Worm (Caenorhabditis elegans) whole organism, L3 larva: Measurements from ENCODE around the gene BE10.3.

Source experiments
- lin-15B ChIP-seq: fragments of 150-350 bp; optimal IDR thresholded peaks from 2 replicates; lab custom pipeline; 2014; ENCODE audit warnings: missing biosample characterization, missing genetic modification characterization
- nhr-77 ChIP-seq: fragments of 150-350 bp; optimal IDR thresholded peaks from 2 replicates; lab custom pipeline; 2014; ENCODE audit warnings: missing biosample characterization, missing genetic modification characterization
- unc-39 ChIP-seq: sonication (generic microtip); optimal IDR thresholded peaks from 4 replicates; lab custom pipeline; 2017; ENCODE audit warnings: missing biosample characterization, missing genetic modification characterization
- unc-62 ChIP-seq: fragments of 150-350 bp; sonication (generic microtip); optimal IDR thresholded peaks from 4 replicates; lab custom pipeline; 2014; ENCODE audit warnings: missing biosample characterization, missing genetic modification reagents, missing genetic modification characterization

DNA sequence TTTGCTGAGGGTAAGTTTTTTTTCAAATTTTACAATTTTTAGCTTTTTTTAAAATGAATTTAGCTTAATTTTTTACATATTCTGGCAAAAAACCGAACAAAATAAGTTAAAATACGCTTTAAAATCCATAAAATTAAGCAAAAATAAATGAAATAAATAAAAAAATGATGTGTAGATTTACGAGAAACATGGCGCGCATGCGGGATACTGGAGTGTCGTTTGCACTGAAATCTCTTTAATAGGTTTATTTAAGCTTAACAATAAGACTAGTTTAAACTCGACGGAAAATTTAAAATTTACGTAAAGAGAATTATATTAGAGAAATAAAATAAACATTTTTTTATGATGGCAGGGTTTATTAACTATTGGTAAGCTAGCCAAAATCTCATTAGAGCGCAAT is 13.5 kb downstream of the BE10.3 start:
- TF ChIP-seq lin-15B (tag; lab: Kevin White, UChicago) (peak; percentile 39), nhr-77 (tag; lab: Kevin White, UChicago) (no peak), unc-39 (tag; lab: Kevin White, UChicago) (no peak), unc-62 (GFP tag; lab: Kevin White, UChicago) (no peak)
